Worm (Caenorhabditis elegans) whole organism, midembryonic: Measurements from ENCODE around the gene K08D9.2.

Experiments
- flt-1 ChIP-seq: fragments of 200-800 bp; sonication (Bioruptor generic); IDR thresholded peaks from 2 replicates; pipeline ENCODE4 v1.3.6; 2022; ENCODE audit warnings: missing genetic modification characterization, missing compliant biosample characterization
- klf-2 ChIP-seq: fragments of 200-800 bp; sonication (Bioruptor generic); conservative IDR thresholded peaks from 2 replicates; pipeline ENCODE4 v1.3.6; 2022; ENCODE audit warnings: missing genetic modification reagents, missing genetic modification characterization, missing compliant biosample characterization
- med-1 ChIP-seq: sonication (generic microtip); optimal IDR thresholded peaks from 2 replicates; lab custom pipeline; 2017; ENCODE audit warnings: missing genetic modification characterization, mild to moderate bottlenecking, missing compliant biosample characterization, antibody characterized with exemption, missing genetic modification reagents; ENCODE audit not compliant: insufficient read depth
- ref-1 ChIP-seq: fragments of 200-800 bp; sonication (Bioruptor generic); conservative IDR thresholded peaks from 2 replicates; pipeline ENCODE4 v1.3.6; 2022; ENCODE audit warnings: missing genetic modification reagents, missing genetic modification characterization, missing compliant biosample characterization
- ztf-23 ChIP-seq: fragments of 200-800 bp; sonication (Bioruptor generic); IDR thresholded peaks from 2 replicates; pipeline ENCODE4 v1.3.6; 2022; ENCODE audit warnings: missing genetic modification reagents, missing genetic modification characterization, missing compliant biosample characterization

ce11 chrV:3218604-3219003 is 8.9 kb upstream of the K08D9.2 start:
- TF ChIP-seq flt-1 (GFP tag; lab: Robert Waterston, UW) (no peak), klf-2 (GFP tag; lab: Robert Waterston, UW) (no peak), ref-1 (GFP tag; lab: Robert Waterston, UW) (no peak), ztf-23 (GFP tag; lab: Robert Waterston, UW) (no peak), med-1 (GFP tag; lab: Kevin White, UChicago) (no peak)
